Fruit fly (Drosophila melanogaster) whole organism, embryonic: ENCODE data around the gene CG34160.

Source experiments
- Atf6 ChIP-seq: fragments of 200-800 bp; sonication (Bioruptor generic); IDR thresholded peaks from 2 replicates; pipeline ENCODE4 v1.3.6; 2022; ENCODE audit warnings: missing biosample characterization, missing genetic modification characterization
- Blimp-1 ChIP-seq: fragments of 200-800 bp; sonication (Bioruptor generic); optimal IDR thresholded peaks from 3 replicates; lab custom pipeline; 2018; ENCODE audit warnings: missing biosample characterization, missing genetic modification characterization, mild to moderate bottlenecking, moderate library complexity, missing genetic modification reagents
- CG10209 ChIP-seq: fragments of 200-800 bp; sonication (Bioruptor generic); optimal IDR thresholded peaks from 3 replicates; lab custom pipeline; 2017; ENCODE audit warnings: missing biosample characterization, mild to moderate bottlenecking, missing genetic modification characterization, missing genetic modification reagents
- CG10431 ChIP-seq: fragments of 200-800 bp; sonication (Bioruptor generic); optimal IDR thresholded peaks from 3 replicates; lab custom pipeline; 2018; ENCODE audit warnings: missing biosample characterization, mild to moderate bottlenecking, missing genetic modification characterization
- CG10462 ChIP-seq: fragments of 200-800 bp; sonication (Bioruptor generic); optimal IDR thresholded peaks from 2 replicates; lab custom pipeline; 2016; ENCODE audit warnings: missing biosample characterization, missing genetic modification characterization
- CG11504 ChIP-seq: fragments of 200-800 bp; sonication (Bioruptor generic); optimal IDR thresholded peaks from 3 replicates; lab custom pipeline; 2019; ENCODE audit warnings: missing biosample characterization, mild to moderate bottlenecking, missing genetic modification characterization, moderate library complexity
- CG12391 ChIP-seq: fragments of 200-800 bp; sonication (Bioruptor generic); optimal IDR thresholded peaks from 3 replicates; lab custom pipeline; 2018; ENCODE audit warnings: missing biosample characterization, mild to moderate bottlenecking, missing genetic modification characterization, moderate library complexity
- CG14710 ChIP-seq: fragments of 200-800 bp; sonication (Bioruptor generic); optimal IDR thresholded peaks from 3 replicates; lab custom pipeline; 2019; ENCODE audit warnings: missing biosample characterization, mild to moderate bottlenecking, missing genetic modification characterization, moderate library complexity
- CG1647 ChIP-seq: fragments of 200-800 bp; sonication (Bioruptor generic); optimal IDR thresholded peaks from 3 replicates; lab custom pipeline; 2016; ENCODE audit warnings: missing biosample characterization, missing genetic modification characterization
- CG17328 ChIP-seq: fragments of 200-800 bp; sonication (Bioruptor generic); IDR thresholded peaks from 2 replicates; pipeline ENCODE4 v1.3.6; 2022; ENCODE audit warnings: missing biosample characterization, missing genetic modification characterization
- CG17359 ChIP-seq: fragments of 200-800 bp; sonication (Bioruptor generic); optimal IDR thresholded peaks from 3 replicates; lab custom pipeline; 2018; ENCODE audit warnings: missing biosample characterization, mild to moderate bottlenecking, missing genetic modification characterization, moderate library complexity
- CG17385 ChIP-seq: fragments of 200-800 bp; sonication (Bioruptor generic); optimal IDR thresholded peaks from 3 replicates; lab custom pipeline; 2018; ENCODE audit warnings: missing biosample characterization, mild to moderate bottlenecking, missing genetic modification characterization
- CG2678 ChIP-seq: fragments of 200-800 bp; sonication (Bioruptor generic); optimal IDR thresholded peaks from 3 replicates; lab custom pipeline; 2019; ENCODE audit warnings: missing biosample characterization, mild to moderate bottlenecking, missing genetic modification characterization, moderate library complexity
- CG2712 ChIP-seq: fragments of 200-800 bp; optimal IDR thresholded peaks from 3 replicates; lab custom pipeline; 2019; ENCODE audit warnings: missing biosample characterization, mild to moderate bottlenecking, missing genetic modification characterization, moderate library complexity
- CG2875 ChIP-seq: fragments of 200-800 bp; sonication (Bioruptor generic); optimal IDR thresholded peaks from 2 replicates; lab custom pipeline; 2017; ENCODE audit warnings: missing biosample characterization, mild to moderate bottlenecking, missing genetic modification characterization, missing genetic modification reagents
- CG31365 ChIP-seq: fragments of 200-800 bp; sonication (Bioruptor generic); optimal IDR thresholded peaks from 2 replicates; lab custom pipeline; 2018; ENCODE audit warnings: missing biosample characterization, mild to moderate bottlenecking, missing genetic modification characterization
- CG43689 ChIP-seq: fragments of 200-800 bp; sonication (Bioruptor generic); IDR thresholded peaks from 2 replicates; pipeline ENCODE4 v1.3.6; 2022; ENCODE audit warnings: missing biosample characterization, missing genetic modification characterization
- CG6254 ChIP-seq: fragments of 200-800 bp; sonication (Bioruptor generic); optimal IDR thresholded peaks from 3 replicates; lab custom pipeline; 2017; ENCODE audit warnings: mild to moderate bottlenecking, missing biosample characterization, missing genetic modification reagents, missing genetic modification characterization
- CG7839 ChIP-seq: fragments of 200-800 bp; sonication (Bioruptor generic); optimal IDR thresholded peaks from 3 replicates; lab custom pipeline; 2018; ENCODE audit warnings: missing biosample characterization, mild to moderate bottlenecking, missing genetic modification characterization, moderate library complexity
- CG8359 ChIP-seq: fragments of 200-800 bp; sonication (Bioruptor generic); optimal IDR thresholded peaks from 2 replicates; lab custom pipeline; 2017; ENCODE audit warnings: missing biosample characterization, mild to moderate bottlenecking, missing genetic modification characterization, borderline replicate concordance
- CG8388 ChIP-seq: fragments of 200-800 bp; sonication (Bioruptor generic); optimal IDR thresholded peaks from 2 replicates; lab custom pipeline; 2019; ENCODE audit warnings: missing biosample characterization, mild to moderate bottlenecking, missing genetic modification characterization, moderate library complexity
- CG9609 ChIP-seq: fragments of 200-800 bp; sonication (Bioruptor generic); optimal IDR thresholded peaks from 3 replicates; lab custom pipeline; 2016; ENCODE audit warnings: missing biosample characterization, missing genetic modification characterization
- Hand ChIP-seq: fragments of 200-800 bp; sonication (Bioruptor generic); optimal IDR thresholded peaks from 2 replicates; lab custom pipeline; 2017; ENCODE audit warnings: mild to moderate bottlenecking, missing biosample characterization, missing genetic modification reagents, missing genetic modification characterization
- Meics ChIP-seq: fragments of 200-800 bp; sonication (Bioruptor generic); optimal IDR thresholded peaks from 2 replicates; lab custom pipeline; 2017; ENCODE audit warnings: missing biosample characterization, mild to moderate bottlenecking, missing genetic modification characterization
- Mes4 ChIP-seq: fragments of 200-800 bp; sonication (Bioruptor generic); optimal IDR thresholded peaks from 2 replicates; lab custom pipeline; 2016; ENCODE audit warnings: missing biosample characterization, missing genetic modification characterization
- NC2β ChIP-seq: fragments of 200-800 bp; sonication (Bioruptor generic); optimal IDR thresholded peaks from 2 replicates; lab custom pipeline; 2016; ENCODE audit warnings: missing biosample characterization, missing genetic modification characterization
- Nf-YB ChIP-seq: fragments of 200-800 bp; sonication (Bioruptor generic); optimal IDR thresholded peaks from 3 replicates; lab custom pipeline; 2019; ENCODE audit warnings: missing biosample characterization, mild to moderate bottlenecking, missing genetic modification characterization, moderate library complexity
- Six4 ChIP-seq: fragments of 200-800 bp; sonication (Bioruptor generic); optimal IDR thresholded peaks from 2 replicates; lab custom pipeline; 2016; ENCODE audit warnings: missing biosample characterization, missing genetic modification characterization
- Xbp1 ChIP-seq: fragments of 200-800 bp; sonication (Bioruptor generic); optimal IDR thresholded peaks from 3 replicates; lab custom pipeline; 2016; ENCODE audit warnings: missing biosample characterization, mild to moderate bottlenecking, missing genetic modification characterization
- chif ChIP-seq, 2 experiments: fragments of 200-800 bp; sonication (Bioruptor generic); optimal IDR thresholded peaks; 3 replicates each; lab custom pipeline; 2016; ENCODE audit warnings: missing biosample characterization in 2 of 2, missing genetic modification characterization in 2 of 2
- ci ChIP-seq: fragments of 200-800 bp; sonication (Bioruptor generic); IDR thresholded peaks from 3 replicates; pipeline ENCODE4 v1.3.6; 2022; ENCODE audit warnings: missing biosample characterization, missing genetic modification characterization
- cwo ChIP-seq: fragments of 200-800 bp; sonication (Bioruptor generic); optimal IDR thresholded peaks from 3 replicates; lab custom pipeline; 2017; ENCODE audit warnings: missing biosample characterization, missing genetic modification characterization, mild to moderate bottlenecking, moderate library complexity, missing genetic modification reagents
- disco-r ChIP-seq: fragments of 200-800 bp; sonication (Bioruptor generic); optimal IDR thresholded peaks from 2 replicates; lab custom pipeline; 2016; ENCODE audit warnings: missing biosample characterization, missing genetic modification characterization
- eve ChIP-seq, 2 experiments: fragments of >200 bp; optimal IDR thresholded peaks; 2 replicates each; lab custom pipeline; 2017; ENCODE audit warnings: missing biosample characterization in 2 of 2, missing genetic modification characterization in 2 of 2
- ewg ChIP-seq: fragments of 200-800 bp; sonication (Bioruptor generic); optimal IDR thresholded peaks from 3 replicates; lab custom pipeline; 2017; ENCODE audit warnings: mild to moderate bottlenecking, missing biosample characterization, missing genetic modification reagents, missing genetic modification characterization
- eyg ChIP-seq: fragments of 200-800 bp; sonication (Bioruptor generic); optimal IDR thresholded peaks from 3 replicates; lab custom pipeline; 2016; ENCODE audit warnings: missing biosample characterization, missing genetic modification characterization
- gce ChIP-seq: fragments of 200-800 bp; sonication (Bioruptor generic); IDR thresholded peaks from 3 replicates; pipeline ENCODE4 v1.3.6; 2022; ENCODE audit warnings: missing biosample characterization, missing genetic modification characterization
- grau ChIP-seq: fragments of 200-800 bp; optimal IDR thresholded peaks from 3 replicates; lab custom pipeline; 2019; ENCODE audit warnings: missing biosample characterization, mild to moderate bottlenecking, missing genetic modification characterization, moderate library complexity
- ham ChIP-seq: fragments of 200-800 bp; sonication (Bioruptor generic); IDR thresholded peaks from 2 replicates; pipeline ENCODE4 v1.3.6; 2022; ENCODE audit warnings: missing biosample characterization, missing genetic modification characterization
- klu ChIP-seq: fragments of 200-800 bp; sonication (Bioruptor generic); IDR thresholded peaks from 2 replicates; pipeline ENCODE4 v1.3.6; 2022; ENCODE audit warnings: missing biosample characterization, missing genetic modification characterization
- odd ChIP-seq: fragments of 200-800 bp; sonication (Bioruptor generic); optimal IDR thresholded peaks from 2 replicates; lab custom pipeline; 2017; ENCODE audit warnings: missing biosample characterization, mild to moderate bottlenecking, missing genetic modification characterization
- onecut ChIP-seq: fragments of 200-800 bp; sonication (Bioruptor generic); IDR thresholded peaks from 2 replicates; pipeline ENCODE4 v1.3.6; 2022; ENCODE audit warnings: missing biosample characterization, missing genetic modification characterization
- pan ChIP-seq, 4 experiments: fragments of >200 bp in 3 of 4; fragments of 200-800 bp in 1 of 4; sonication (Bioruptor generic) in 1 of 4; optimal IDR thresholded peaks in 3 of 4; IDR thresholded peaks in 1 of 4; 2 replicates each; pipeline versions ENCODE4 v1.3.6 to Lab custom; 2017 to 2022; ENCODE audit warnings: missing biosample characterization in 2 of 4, missing genetic modification characterization in 2 of 4, mixed read lengths in 1 of 4
- salm ChIP-seq: fragments of 200-800 bp; sonication (Bioruptor generic); optimal IDR thresholded peaks from 2 replicates; lab custom pipeline; 2018; ENCODE audit warnings: missing biosample characterization, mild to moderate bottlenecking, missing genetic modification characterization
- ssp ChIP-seq: fragments of 200-800 bp; sonication (Bioruptor generic); IDR thresholded peaks from 2 replicates; pipeline ENCODE4 v1.3.6; 2022; ENCODE audit warnings: missing biosample characterization, missing genetic modification characterization
- tap ChIP-seq: fragments of 200-800 bp; optimal IDR thresholded peaks from 3 replicates; lab custom pipeline; 2019; ENCODE audit warnings: missing biosample characterization, mild to moderate bottlenecking, missing genetic modification characterization, moderate library complexity
- tio ChIP-seq: fragments of 200-800 bp; sonication (Bioruptor generic); optimal IDR thresholded peaks from 2 replicates; lab custom pipeline; 2017; ENCODE audit warnings: missing biosample characterization, missing genetic modification characterization, inconsistent platforms
- ttk ChIP-seq: fragments of 200-800 bp; sonication (Bioruptor generic); IDR thresholded peaks from 2 replicates; pipeline ENCODE4 v2.1.2; 2022; ENCODE audit warnings: missing biosample characterization, missing genetic modification characterization

The CG34160 gene

dm6 chr2L:10543048-10543752, 36.4 kb upstream of the CG34160 start (continued):
- peak; percentile 14 for TF ChIP-seq CG2875 (GFP tag; lab: Kevin White, UChicago)
- no peak for TF ChIP-seq eyg (GFP tag; lab: Kevin White, UChicago)
- no peak for TF ChIP-seq salm (tag; lab: Kevin White, UChicago)
- peak; percentile 32 for TF ChIP-seq ewg
- peak; percentile 77 for TF ChIP-seq CG14710 (tag; lab: Kevin White, UChicago)
- TF ChIP-seq CG11504 (tag; lab: Kevin White, UChicago): peak; percentile 66
- TF ChIP-seq odd (GFP tag; lab: Kevin White, UChicago): no peak
- peak; percentile 21 for TF ChIP-seq Six4 (GFP tag; lab: Kevin White, UChicago)
- peak; percentile 55 for TF ChIP-seq ttk
- no peak for TF ChIP-seq cwo (GFP tag; lab: Kevin White, UChicago)
- peak; percentile 17; the same call in 1 of the 2 replicates for TF ChIP-seq ssp (GFP tag; lab: Robert Waterston, UW)
- peak in 1 of 2 experiments; percentile 12 for TF ChIP-seq chif (GFP tag; optimal IDR thresholded peaks at IDR 0.05; lab: Kevin White, UChicago)
- TF ChIP-seq Atf6 (GFP tag; lab: Robert Waterston, UW): no peak
- no peak for TF ChIP-seq CG8359 (GFP tag; lab: Kevin White, UChicago)
- TF ChIP-seq disco-r (GFP tag; lab: Kevin White, UChicago): no peak
- TF ChIP-seq CG10431 (GFP tag; lab: Kevin White, UChicago): no peak
- peak; percentile 61 for TF ChIP-seq CG17328 (GFP tag; lab: Robert Waterston, UW)
- peak; percentile 24 for TF ChIP-seq CG10209 (GFP tag; lab: Kevin White, UChicago)
- no peak for TF ChIP-seq CG10462 (GFP tag; lab: Kevin White, UChicago)
- TF ChIP-seq CG17359 (tag; lab: Kevin White, UChicago): peak; percentile 56
- TF ChIP-seq Nf-YB (GFP tag; lab: Kevin White, UChicago): peak; percentile 1
- TF ChIP-seq CG2678 (tag; lab: Kevin White, UChicago): peak; percentile 69
- TF ChIP-seq CG1647 (GFP tag; lab: Kevin White, UChicago): no peak
- TF ChIP-seq CG12391 (tag; lab: Kevin White, UChicago): peak; percentile 80
- peak; percentile 33 for TF ChIP-seq tio (GFP tag; lab: Kevin White, UChicago)
- TF ChIP-seq Blimp-1 (GFP tag; lab: Kevin White, UChicago): peak; percentile 82
- TF ChIP-seq pan (optimal IDR thresholded peaks at IDR 0.05; lab: Kevin White, UChicago): no peak
- peak in 1 of 2 experiments; percentile 33 for TF ChIP-seq pan (GFP tag; optimal IDR thresholded peaks at IDR 0.05 in 1 of 2, IDR thresholded peaks at IDR 0.05 in 1 of 2)
- TF ChIP-seq tap (tag; lab: Kevin White, UChicago): peak; percentile 43
- no peak for TF ChIP-seq CG9609 (GFP tag; lab: Kevin White, UChicago)
- TF ChIP-seq CG6254: peak; percentile 34
- TF ChIP-seq klu (GFP tag; lab: Robert Waterston, UW): no peak
- TF ChIP-seq CG7839 (tag; lab: Kevin White, UChicago): peak; percentile 60
- TF ChIP-seq Hand (GFP tag; lab: Kevin White, UChicago): no peak
- TF ChIP-seq ci: peak; percentile 36; the same call in 1 of the 3 replicates
- TF ChIP-seq ham (GFP tag; lab: Robert Waterston, UW): no peak
- TF ChIP-seq Mes4: no peak
- peak in 1 of 2 experiments; percentile 56 for TF ChIP-seq eve (GFP tag; optimal IDR thresholded peaks at IDR 0.05; lab: Kevin White, UChicago)
- TF ChIP-seq Meics (GFP tag; lab: Kevin White, UChicago): no peak
- peak; percentile 74 for TF ChIP-seq CG8388 (GFP tag; lab: Kevin White, UChicago)
- TF ChIP-seq grau: peak; percentile 57
- TF ChIP-seq NC2β (GFP tag; lab: Kevin White, UChicago): no peak
- peak; percentile 85 for TF ChIP-seq CG2712 (tag; lab: Kevin White, UChicago)
- TF ChIP-seq CG31365: no peak
- TF ChIP-seq onecut (GFP tag; lab: Robert Waterston, UW): 0 out of 2 replicates have a peak, but pooled peaks have one; percentile 9
- TF ChIP-seq gce: 0 out of 3 replicates have a peak, but pooled peaks have one; percentile 29
- peak; percentile 51 for TF ChIP-seq Xbp1
- peak; percentile 19 for TF ChIP-seq CG17385 (GFP tag; lab: Kevin White, UChicago)
- TF ChIP-seq CG43689 (GFP tag; lab: Robert Waterston, UW): no peak
